Worm (Caenorhabditis elegans): ENCODE data around the gene ZC504.1.

ZC504.1 gene

ce11 chrX:10401118-10401517 is 5.8 kb upstream of the ZC504.1 start:
- TF ChIP-seq ces-1 (GFP tag; optimal IDR thresholded peaks at IDR 0.05) (peak; percentile 16), nhr-237 (tag; optimal IDR thresholded peaks at IDR 0.05) (no peak)

- no peak for TF ChIP-seq unc-120 (tag; optimal IDR thresholded peaks at IDR 0.05; ENCODE audit: poor library complexity, severe bottlenecking)
- no peak for TF ChIP-seq blmp-1 (tag; optimal IDR thresholded peaks at IDR 0.05)
- no peak for TF ChIP-seq nhr-12 (tag; optimal IDR thresholded peaks at IDR 0.05)
- TF ChIP-seq unc-39 (tag; optimal IDR thresholded peaks at IDR 0.05): no peak
- no peak for TF ChIP-seq ces-1 (GFP tag; optimal IDR thresholded peaks at IDR 0.05)
- TF ChIP-seq ztf-11 (tag; optimal IDR thresholded peaks at IDR 0.05): no peak
Measured at ce11 chrX:10404051-10404450, 2.9 kb upstream of the ZC504.1 start.

- TF ChIP-seq ces-1 (GFP tag; optimal IDR thresholded peaks at IDR 0.05) (no peak), unc-120 (tag; optimal IDR thresholded peaks at IDR 0.05; ENCODE audit: poor library complexity, severe bottlenecking) (no peak)
Measured at ce11 chrX:10406203-10406602, 747 bp upstream of the ZC504.1 start, which contains the start of gene gur-3. Gene gur-3 (minus strand): TSS chrX:10406303.

DNA sequence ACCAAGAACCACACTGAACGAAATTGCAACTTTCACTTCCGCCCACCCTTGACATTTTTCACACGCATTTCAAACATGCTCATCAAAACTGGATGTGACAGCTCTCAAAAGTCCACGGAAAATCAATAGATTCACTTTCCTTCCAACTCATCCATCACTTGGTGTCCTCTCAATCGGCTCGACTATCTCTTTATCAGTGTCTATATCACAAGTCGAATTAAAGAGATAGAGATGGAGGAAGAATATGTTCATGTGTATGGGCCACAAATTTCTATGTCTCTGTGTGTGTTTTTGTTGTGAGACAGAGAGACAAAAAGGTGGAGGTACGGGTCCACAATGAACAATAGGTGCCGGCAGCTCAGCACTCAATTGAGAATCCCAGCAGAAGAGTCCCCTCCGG is 3.6 kb downstream of the ZC504.1 start:
- TF ChIP-seq drap-1 (GFP tag; optimal IDR thresholded peaks at IDR 0.05): no peak
- TF ChIP-seq blmp-1 (tag; optimal IDR thresholded peaks at IDR 0.05): no peak
- TF ChIP-seq hlh-1 (tag; optimal IDR thresholded peaks at IDR 0.05): no peak
- peak; percentile 80 for TF ChIP-seq unc-120 (tag; optimal IDR thresholded peaks at IDR 0.05; ENCODE audit: poor library complexity, severe bottlenecking)
- TF ChIP-seq ceh-83 (GFP tag; optimal IDR thresholded peaks at IDR 0.05): no peak
- no peak for TF ChIP-seq ham-2 (GFP tag; optimal IDR thresholded peaks at IDR 0.05)
- TF ChIP-seq ceh-43 (GFP tag; optimal IDR thresholded peaks at IDR 0.05): no peak
- TF ChIP-seq flh-1 (GFP tag; optimal IDR thresholded peaks at IDR 0.05): no peak
- TF ChIP-seq nhr-28 (tag; optimal IDR thresholded peaks at IDR 0.05): no peak
- TF ChIP-seq unc-62 (GFP tag; optimal IDR thresholded peaks at IDR 0.05): peak; percentile 96
- no peak for TF ChIP-seq sptf-1 (tag; optimal IDR thresholded peaks at IDR 0.05)
- no peak for TF ChIP-seq mls-2 (tag; optimal IDR thresholded peaks at IDR 0.05)
- TF ChIP-seq cnd-1 (tag; optimal IDR thresholded peaks at IDR 0.05): no peak
- no peak for TF ChIP-seq elt-3 (tag; optimal IDR thresholded peaks at IDR 0.05)

DNA sequence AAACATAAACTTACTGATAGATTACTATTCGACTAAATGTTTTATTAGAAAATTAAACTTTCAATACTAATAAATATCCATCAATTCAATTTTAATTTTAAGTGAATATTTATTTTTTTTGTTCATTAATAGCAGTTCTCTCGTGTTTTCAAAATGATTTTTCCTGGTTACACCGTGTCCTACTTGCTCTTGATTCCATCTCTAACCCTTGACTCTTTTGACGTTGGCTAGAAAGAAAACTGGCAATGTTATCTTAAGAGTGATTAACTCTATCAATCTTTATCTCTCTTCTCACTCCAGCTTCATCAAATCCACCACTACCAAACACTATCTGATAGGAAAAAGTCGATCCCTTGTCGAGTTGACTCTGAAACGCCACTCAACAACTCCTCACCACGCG is 5.5 kb downstream of the ZC504.1 start, which contains the start of gene acr-8:
Gene acr-8, plus strand, starts transcription at position 301 of the 400 bp plus-strand sequence.
- no peak for TF ChIP-seq M03D4.4 (tag; optimal IDR thresholded peaks at IDR 0.05)
- TF ChIP-seq pha-4 (tag; optimal IDR thresholded peaks at IDR 0.05): no peak
- no peak for TF ChIP-seq ceh-83 (GFP tag; optimal IDR thresholded peaks at IDR 0.05)
- TF ChIP-seq ceh-39 (tag; optimal IDR thresholded peaks at IDR 0.05): no peak
- no peak for TF ChIP-seq zip-8 (tag; optimal IDR thresholded peaks at IDR 0.05)
- no peak for TF ChIP-seq unc-120 (tag; optimal IDR thresholded peaks at IDR 0.05; ENCODE audit: poor library complexity, severe bottlenecking)
- TF ChIP-seq lin-13 (tag; optimal IDR thresholded peaks at IDR 0.05): no peak
- no peak for TF ChIP-seq lsy-2 (tag; optimal IDR thresholded peaks at IDR 0.05)
- TF ChIP-seq unc-39 (tag; optimal IDR thresholded peaks at IDR 0.05): no peak
- TF ChIP-seq unc-62 (GFP tag; optimal IDR thresholded peaks at IDR 0.05): no peak
- no peak for TF ChIP-seq sptf-1 (tag; optimal IDR thresholded peaks at IDR 0.05)
- no peak for TF ChIP-seq snpc-4 (tag; optimal IDR thresholded peaks at IDR 0.05)
- TF ChIP-seq ceh-43 (GFP tag; optimal IDR thresholded peaks at IDR 0.05): no peak
- no peak for TF ChIP-seq nhr-76 (tag; optimal IDR thresholded peaks at IDR 0.05)
- no peak for TF ChIP-seq ham-2 (GFP tag; optimal IDR thresholded peaks at IDR 0.05)
- TF ChIP-seq hlh-1 (tag; optimal IDR thresholded peaks at IDR 0.05): no peak
- no peak for TF ChIP-seq ces-1 (GFP tag; optimal IDR thresholded peaks at IDR 0.05)
- TF ChIP-seq bed-3 (GFP tag; optimal IDR thresholded peaks at IDR 0.05): no peak

ce11 chrX:10419743-10420142 is 12.8 kb downstream of the ZC504.1 start, which contains the start of gene cdk-11.2:
Gene cdk-11.2 (minus strand): TSS chrX:10419765.
- TF ChIP-seq sem-2 (GFP tag; optimal IDR thresholded peaks at IDR 0.05) (no peak), nhr-12 (tag; optimal IDR thresholded peaks at IDR 0.05) (no peak), elt-1 (tag; optimal IDR thresholded peaks at IDR 0.05; ENCODE audit: borderline replicate concordance, insufficient read depth) (no peak), mls-2 (tag; optimal IDR thresholded peaks at IDR 0.05) (no peak), nhr-28 (tag; optimal IDR thresholded peaks at IDR 0.05) (no peak), drap-1 (GFP tag; optimal IDR thresholded peaks at IDR 0.05) (no peak), ceh-39 (tag; optimal IDR thresholded peaks at IDR 0.05) (peak; percentile 40), lin-13 (tag; optimal IDR thresholded peaks at IDR 0.05) (peak; percentile 51), unc-120 (tag; optimal IDR thresholded peaks at IDR 0.05; ENCODE audit: poor library complexity, severe bottlenecking) (peak; percentile 21), tbx-8 (GFP tag; optimal IDR thresholded peaks at IDR 0.05) (no peak), elt-3 (tag; optimal IDR thresholded peaks at IDR 0.05) (no peak), ceh-83 (GFP tag; optimal IDR thresholded peaks at IDR 0.05) (no peak), nhr-237 (tag; optimal IDR thresholded peaks at IDR 0.05) (peak; percentile 31), mep-1 (tag; optimal IDR thresholded peaks at IDR 0.05) (peak; percentile 63), zip-8 (tag; optimal IDR thresholded peaks at IDR 0.05) (no peak), hlh-1 (tag; optimal IDR thresholded peaks at IDR 0.05) (no peak), snpc-4 (tag; optimal IDR thresholded peaks at IDR 0.05) (no peak), ham-2 (GFP tag; optimal IDR thresholded peaks at IDR 0.05) (no peak), unc-39 (tag; optimal IDR thresholded peaks at IDR 0.05) (no peak), unc-62 (GFP tag; optimal IDR thresholded peaks at IDR 0.05) (no peak), ces-1 (GFP tag; optimal IDR thresholded peaks at IDR 0.05) (peak; percentile 21), mab-5 (tag; optimal IDR thresholded peaks at IDR 0.05) (no peak), sptf-1 (tag; optimal IDR thresholded peaks at IDR 0.05) (no peak), cnd-1 (tag; optimal IDR thresholded peaks at IDR 0.05) (peak; percentile 13), bed-3 (GFP tag; optimal IDR thresholded peaks at IDR 0.05) (no peak), lin-32 (GFP tag; optimal IDR thresholded peaks at IDR 0.05) (no peak), ztf-11 (tag; optimal IDR thresholded peaks at IDR 0.05) (no peak), ceh-43 (GFP tag; optimal IDR thresholded peaks at IDR 0.05) (no peak), nhr-76 (tag; optimal IDR thresholded peaks at IDR 0.05) (no peak), nhr-2 (tag; optimal IDR thresholded peaks at IDR 0.05) (no peak), M03D4.4 (tag; optimal IDR thresholded peaks at IDR 0.05) (no peak), flh-1 (GFP tag; optimal IDR thresholded peaks at IDR 0.05) (no peak), lsy-2 (tag; optimal IDR thresholded peaks at IDR 0.05) (peak; percentile 33)

Data from whole organism, mixed stage, embryonic.